Worm (Caenorhabditis elegans) whole organism, early embryonic: Measurements from ENCODE around the gene ent-3.

Experiments
- F13C5.2 ChIP-seq: sonication (generic microtip); optimal IDR thresholded peaks from 2 replicates; lab custom pipeline; 2017; ENCODE audit warnings: mild to moderate bottlenecking, missing genetic modification characterization, inconsistent platforms, missing compliant biosample characterization
- ama-1 ChIP-seq: fragments of 150-350 bp; optimal IDR thresholded peaks from 2 replicates; lab custom pipeline; 2014
- ceh-36 ChIP-seq: sonication (generic microtip); optimal IDR thresholded peaks from 2 replicates; lab custom pipeline; 2016; ENCODE audit warnings: missing genetic modification characterization, inconsistent platforms, missing compliant biosample characterization
- ets-7 ChIP-seq: sonication (generic microtip); optimal IDR thresholded peaks from 2 replicates; lab custom pipeline; 2016; ENCODE audit warnings: missing genotype, missing genetic modification characterization, missing compliant biosample characterization
- hmbx-1 ChIP-seq: sonication (generic microtip); optimal IDR thresholded peaks from 2 replicates; lab custom pipeline; 2016; ENCODE audit warnings: mild to moderate bottlenecking, missing genetic modification characterization, missing compliant biosample characterization
- hnd-1 ChIP-seq: sonication (generic microtip); optimal IDR thresholded peaks from 2 replicates; lab custom pipeline; 2016; ENCODE audit warnings: missing genetic modification characterization, missing compliant biosample characterization
- sea-1 ChIP-seq: fragments of 200-800 bp; sonication (Bioruptor generic); conservative IDR thresholded peaks from 2 replicates; pipeline ENCODE4 v1.3.6; 2022; ENCODE audit warnings: missing genetic modification characterization, missing compliant biosample characterization
- tbx-11 ChIP-seq: fragments of 200-800 bp; sonication (Bioruptor generic); IDR thresholded peaks from 2 replicates; pipeline ENCODE4 v1.3.6; 2022; ENCODE audit warnings: missing genetic modification characterization, missing compliant biosample characterization

DNA sequence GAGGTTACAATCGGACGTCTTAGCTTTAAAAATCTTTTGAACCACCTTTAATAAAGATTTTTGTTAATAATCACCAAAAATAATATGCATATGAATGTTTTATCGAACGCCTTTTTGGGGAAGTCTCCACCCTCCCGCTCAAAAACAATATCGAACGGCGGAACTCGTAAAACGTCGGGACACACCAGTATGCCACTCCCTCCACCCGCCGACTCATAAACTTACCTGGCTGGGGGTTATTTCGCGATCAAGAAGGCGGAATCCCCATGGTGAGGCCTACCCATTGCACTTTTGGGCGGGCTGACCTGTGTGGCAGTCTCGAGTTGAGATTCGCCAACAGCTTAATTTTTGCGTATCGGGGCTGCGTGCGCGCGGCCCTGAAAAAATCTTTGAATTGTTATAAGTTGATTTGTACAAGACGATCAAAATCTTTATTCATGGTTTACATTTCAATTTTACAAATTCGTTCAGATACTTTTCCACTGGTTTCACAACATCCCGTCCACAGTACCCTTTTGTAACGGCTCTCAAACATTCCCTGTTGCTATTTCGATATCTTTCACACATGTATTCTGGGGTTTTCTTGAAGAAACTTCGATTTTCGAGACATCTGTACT is 31.6 kb upstream of the ent-3 start:
- TF ChIP-seq ama-1 (lab: Kevin White, UChicago): no peak
- no peak for TF ChIP-seq tbx-11 (GFP tag; lab: Robert Waterston, UW)
- TF ChIP-seq F13C5.2 (tag; lab: Kevin White, UChicago): no peak
- no peak for TF ChIP-seq hmbx-1
- TF ChIP-seq sea-1 (GFP tag; lab: Robert Waterston, UW): no peak
- TF ChIP-seq hnd-1 (tag; lab: Kevin White, UChicago): no peak
- no peak for TF ChIP-seq ceh-36 (tag; lab: Kevin White, UChicago)
- no peak for TF ChIP-seq ets-7 (tag; lab: Kevin White, UChicago)
